Worm (Caenorhabditis elegans) whole organism, early embryonic: ENCODE data around the gene C26E6.12.

Source experiments
- B0310.2 ChIP-seq: sonication (generic microtip); optimal IDR thresholded peaks from 2 replicates; lab custom pipeline; 2016; ENCODE audit warnings: mild to moderate bottlenecking, missing genetic modification characterization, missing compliant biosample characterization
- F13C5.2 ChIP-seq: sonication (generic microtip); optimal IDR thresholded peaks from 2 replicates; lab custom pipeline; 2017; ENCODE audit warnings: mild to moderate bottlenecking, missing genetic modification characterization, inconsistent platforms, missing compliant biosample characterization
- aly-1 ChIP-seq: sonication (generic microtip); optimal IDR thresholded peaks from 2 replicates; lab custom pipeline; 2016; ENCODE audit warnings: missing genetic modification characterization, missing compliant biosample characterization
- ama-1 ChIP-seq: fragments of 150-350 bp; optimal IDR thresholded peaks from 2 replicates; lab custom pipeline; 2014
- ceh-13 ChIP-seq: fragments of 200-800 bp; sonication (Bioruptor generic); optimal IDR thresholded peaks from 2 replicates; lab custom pipeline; 2018; ENCODE audit warnings: mild to moderate bottlenecking, missing genetic modification characterization, missing compliant biosample characterization
- ceh-36 ChIP-seq: sonication (generic microtip); optimal IDR thresholded peaks from 2 replicates; lab custom pipeline; 2016; ENCODE audit warnings: missing genetic modification characterization, inconsistent platforms, missing compliant biosample characterization
- ets-7 ChIP-seq: sonication (generic microtip); optimal IDR thresholded peaks from 2 replicates; lab custom pipeline; 2016; ENCODE audit warnings: missing genotype, missing genetic modification characterization, missing compliant biosample characterization
- flt-1 ChIP-seq: fragments of 200-800 bp; sonication (Bioruptor generic); IDR thresholded peaks from 2 replicates; pipeline ENCODE4 v1.3.6; 2022; ENCODE audit warnings: missing genetic modification characterization, missing compliant biosample characterization
- hmbx-1 ChIP-seq: sonication (generic microtip); optimal IDR thresholded peaks from 2 replicates; lab custom pipeline; 2016; ENCODE audit warnings: mild to moderate bottlenecking, missing genetic modification characterization, missing compliant biosample characterization
- hmg-4 ChIP-seq: fragments of 200-800 bp; sonication (Bioruptor generic); optimal IDR thresholded peaks from 2 replicates; lab custom pipeline; 2018; ENCODE audit warnings: mild to moderate bottlenecking, missing genetic modification characterization, missing compliant biosample characterization
- hnd-1 ChIP-seq: sonication (generic microtip); optimal IDR thresholded peaks from 2 replicates; lab custom pipeline; 2016; ENCODE audit warnings: missing genetic modification characterization, missing compliant biosample characterization
- pes-1 ChIP-seq: fragments of 200-800 bp; sonication (Bioruptor generic); IDR thresholded peaks from 2 replicates; pipeline ENCODE4 v1.3.6; 2022; ENCODE audit warnings: missing genetic modification reagents, missing genetic modification characterization, missing compliant biosample characterization
- scrt-1 ChIP-seq: fragments of 200-800 bp; sonication (Bioruptor generic); IDR thresholded peaks from 2 replicates; pipeline ENCODE4 v1.3.6; 2022; ENCODE audit warnings: missing genetic modification characterization, missing compliant biosample characterization
- sea-1 ChIP-seq: fragments of 200-800 bp; sonication (Bioruptor generic); conservative IDR thresholded peaks from 2 replicates; pipeline ENCODE4 v1.3.6; 2022; ENCODE audit warnings: missing genetic modification characterization, missing compliant biosample characterization
- tbx-11 ChIP-seq: fragments of 200-800 bp; sonication (Bioruptor generic); IDR thresholded peaks from 2 replicates; pipeline ENCODE4 v1.3.6; 2022; ENCODE audit warnings: missing genetic modification characterization, missing compliant biosample characterization
- tbx-37 ChIP-seq: fragments of 200-800 bp; sonication (Bioruptor generic); conservative IDR thresholded peaks from 2 replicates; pipeline ENCODE4 v1.3.6; 2022; ENCODE audit warnings: missing genetic modification reagents, missing genetic modification characterization, missing compliant biosample characterization
- tra-4 ChIP-seq: sonication (generic microtip); optimal IDR thresholded peaks from 2 replicates; lab custom pipeline; 2017; ENCODE audit warnings: missing genetic modification characterization, missing compliant biosample characterization

C26E6.12 gene

ce11 chrIII:4912317-4912716, 19.7 kb downstream of the C26E6.12 start, which contains the start of the genes F26F4.9 and cee-1:
Gene F26F4.9, minus strand, starts transcription at chrIII:4912521.
Gene cee-1, plus strand, starts transcription at chrIII:4912699.
- TF ChIP-seq sea-1 (GFP tag; lab: Robert Waterston, UW) (no peak), tbx-37 (GFP tag; lab: Robert Waterston, UW) (0 out of 2 replicates have a peak, but pooled peaks have one; percentile 25)

- no peak for TF ChIP-seq ets-7
- TF ChIP-seq F13C5.2 (tag; lab: Kevin White, UChicago): no peak
- no peak for TF ChIP-seq tbx-11
- TF ChIP-seq flt-1 (GFP tag; lab: Robert Waterston, UW): no peak
- TF ChIP-seq hmbx-1: no peak
- TF ChIP-seq ama-1 (lab: Kevin White, UChicago): no peak
- no peak for TF ChIP-seq ceh-13
- TF ChIP-seq tbx-37 (GFP tag; lab: Robert Waterston, UW): no peak
- no peak for TF ChIP-seq hmg-4
- TF ChIP-seq aly-1 (tag; lab: Kevin White, UChicago): no peak
Measured at ce11 chrIII:4910956-4911355, 21.1 kb downstream of the C26E6.12 start, which contains the start of gene F26F4.2. Gene F26F4.2, plus strand, starts transcription at chrIII:4911256.

ce11 chrIII:4909938-4910337, 22.1 kb downstream of the C26E6.12 start, which contains the start of gene F26F4.12:
Gene F26F4.12, minus strand, starts transcription at chrIII:4910038.
- no peak for TF ChIP-seq ceh-36 (tag; lab: Kevin White, UChicago)
- no peak for TF ChIP-seq flt-1 (GFP tag; lab: Robert Waterston, UW)
- no peak for TF ChIP-seq ets-7
- no peak for TF ChIP-seq tbx-37 (GFP tag; lab: Robert Waterston, UW)
- TF ChIP-seq sea-1 (GFP tag; lab: Robert Waterston, UW): no peak
- no peak for TF ChIP-seq F13C5.2 (tag; lab: Kevin White, UChicago)
- TF ChIP-seq ceh-13: no peak
- no peak for TF ChIP-seq hmbx-1
- TF ChIP-seq aly-1 (tag; lab: Kevin White, UChicago): no peak
- TF ChIP-seq ama-1 (lab: Kevin White, UChicago): no peak
- TF ChIP-seq hmg-4: no peak
- no peak for TF ChIP-seq scrt-1 (GFP tag; lab: Robert Waterston, UW)
- no peak for TF ChIP-seq B0310.2
- TF ChIP-seq pes-1 (GFP tag; lab: Robert Waterston, UW): no peak
- no peak for TF ChIP-seq hnd-1
- no peak for TF ChIP-seq tbx-11
- TF ChIP-seq tra-4: no peak

- no peak for TF ChIP-seq tra-4
- TF ChIP-seq aly-1 (tag; lab: Kevin White, UChicago): no peak
- TF ChIP-seq ceh-36 (tag; lab: Kevin White, UChicago): no peak
- no peak for TF ChIP-seq B0310.2
- no peak for TF ChIP-seq tbx-37 (GFP tag; lab: Robert Waterston, UW)
- no peak for TF ChIP-seq tbx-11
- TF ChIP-seq sea-1 (GFP tag; lab: Robert Waterston, UW): no peak
- TF ChIP-seq hnd-1: no peak
- no peak for TF ChIP-seq ets-7
- no peak for TF ChIP-seq hmg-4
- TF ChIP-seq hmbx-1: no peak
- no peak for TF ChIP-seq scrt-1 (GFP tag; lab: Robert Waterston, UW)
- TF ChIP-seq ceh-13: no peak
- TF ChIP-seq F13C5.2 (tag; lab: Kevin White, UChicago): no peak
- TF ChIP-seq ama-1 (lab: Kevin White, UChicago): no peak
- no peak for TF ChIP-seq flt-1 (GFP tag; lab: Robert Waterston, UW)
Measured at ce11 chrIII:4906896-4907295, 25.2 kb downstream of the C26E6.12 start, which contains the start of gene rom-1. Gene rom-1, plus strand, starts transcription at chrIII:4907196.

- TF ChIP-seq ceh-13 (no peak), sea-1 (GFP tag; lab: Robert Waterston, UW) (no peak), tra-4 (no peak), flt-1 (GFP tag; lab: Robert Waterston, UW) (no peak), pes-1 (GFP tag; lab: Robert Waterston, UW) (no peak), ama-1 (lab: Kevin White, UChicago) (no peak), scrt-1 (GFP tag; lab: Robert Waterston, UW) (no peak), tbx-11 (no peak), tbx-37 (GFP tag; lab: Robert Waterston, UW) (no peak), hmbx-1 (no peak), B0310.2 (no peak), ceh-36 (tag; lab: Kevin White, UChicago) (no peak), ets-7 (no peak), aly-1 (tag; lab: Kevin White, UChicago) (no peak), hmg-4 (no peak), F13C5.2 (tag; lab: Kevin White, UChicago) (no peak)
Measured at ce11 chrIII:4906365-4906764, 25.7 kb downstream of the C26E6.12 start.

ce11 chrIII:4905405-4905804, 26.6 kb downstream of the C26E6.12 start, which contains the start of gene F26F4.8:
Gene F26F4.8, minus strand, starts transcription at chrIII:4905473.
- TF ChIP-seq F13C5.2 (tag; lab: Kevin White, UChicago): no peak
- TF ChIP-seq ceh-13: peak; percentile 18
- TF ChIP-seq ets-7: peak; percentile 41
- no peak for TF ChIP-seq sea-1 (GFP tag; lab: Robert Waterston, UW)
- peak; percentile 25 for TF ChIP-seq hmg-4
- 0 out of 2 replicates have a peak, but pooled peaks have one; percentile 12 for TF ChIP-seq tbx-37 (GFP tag; lab: Robert Waterston, UW)
- no peak for TF ChIP-seq ceh-36 (tag; lab: Kevin White, UChicago)
- TF ChIP-seq pes-1 (GFP tag; lab: Robert Waterston, UW): 0 out of 2 replicates have a peak, but pooled peaks have one; percentile 40
- no peak for TF ChIP-seq tra-4
- TF ChIP-seq scrt-1 (GFP tag; lab: Robert Waterston, UW): no peak

ce11 chrIII:4903784-4904183, 28.3 kb downstream of the C26E6.12 start, which contains the start of gene kbp-2:
Gene kbp-2, minus strand, starts transcription at chrIII:4903884.
- TF ChIP-seq tbx-11: no peak
- no peak for TF ChIP-seq B0310.2
- TF ChIP-seq aly-1 (tag; lab: Kevin White, UChicago): no peak
- no peak for TF ChIP-seq flt-1 (GFP tag; lab: Robert Waterston, UW)
- TF ChIP-seq ceh-36 (tag; lab: Kevin White, UChicago): no peak

- TF ChIP-seq flt-1 (GFP tag; lab: Robert Waterston, UW) (no peak), ama-1 (lab: Kevin White, UChicago) (no peak), B0310.2 (no peak), ceh-36 (tag; lab: Kevin White, UChicago) (no peak), ceh-13 (no peak), pes-1 (GFP tag; lab: Robert Waterston, UW) (no peak)
Measured at ce11 chrIII:4900260-4900659, 31.8 kb downstream of the C26E6.12 start, which contains the start of gene tag-340. Gene tag-340, plus strand, starts transcription at chrIII:4900508.
